Worm (Caenorhabditis elegans) whole organism, mixed stage, embryonic: ENCODE results near the gene Y32F6B.1.

Source experiments
- M03D4.4 ChIP-seq: sonication (generic microtip); optimal IDR thresholded peaks from 2 replicates; lab custom pipeline; 2017; ENCODE audit warnings: mild to moderate bottlenecking, missing genetic modification characterization, missing compliant biosample characterization
- bed-3 ChIP-seq: fragments of 200-800 bp; sonication (Bioruptor generic); optimal IDR thresholded peaks from 3 replicates; lab custom pipeline; 2018; ENCODE audit warnings: mild to moderate bottlenecking, missing genetic modification characterization, moderate library complexity, missing compliant biosample characterization
- blmp-1 ChIP-seq: fragments of 150-350 bp; optimal IDR thresholded peaks from 2 replicates; lab custom pipeline; 2014; ENCODE audit warnings: missing biosample characterization, missing genetic modification characterization
- ceh-43 ChIP-seq: fragments of 200-800 bp; sonication (Bioruptor generic); optimal IDR thresholded peaks from 2 replicates; lab custom pipeline; 2018; ENCODE audit warnings: mild to moderate bottlenecking, missing genetic modification characterization, moderate library complexity, missing compliant biosample characterization
- drap-1 ChIP-seq: fragments of 200-800 bp; sonication (Bioruptor generic); optimal IDR thresholded peaks from 3 replicates; lab custom pipeline; 2018; ENCODE audit warnings: mild to moderate bottlenecking, missing genetic modification characterization, missing compliant biosample characterization
- flh-1 ChIP-seq: fragments of 200-800 bp; sonication (Bioruptor generic); optimal IDR thresholded peaks from 2 replicates; lab custom pipeline; 2018; ENCODE audit warnings: mild to moderate bottlenecking, missing genetic modification characterization, moderate library complexity, missing compliant biosample characterization
- ham-2 ChIP-seq: fragments of 200-800 bp; sonication (Bioruptor generic); optimal IDR thresholded peaks from 2 replicates; lab custom pipeline; 2018; ENCODE audit warnings: mild to moderate bottlenecking, missing genetic modification characterization, missing compliant biosample characterization
- lin-32 ChIP-seq: fragments of 200-800 bp; sonication (Bioruptor generic); optimal IDR thresholded peaks from 2 replicates; lab custom pipeline; 2018; ENCODE audit warnings: mild to moderate bottlenecking, missing genetic modification characterization, missing compliant biosample characterization
- lsy-2 ChIP-seq: fragments of 150-350 bp; optimal IDR thresholded peaks from 2 replicates; lab custom pipeline; 2014; ENCODE audit warnings: missing biosample characterization, missing genetic modification characterization
- mep-1 ChIP-seq: fragments of 150-350 bp; optimal IDR thresholded peaks from 2 replicates; lab custom pipeline; 2017; ENCODE audit warnings: missing biosample characterization, missing genetic modification reagents, missing genetic modification characterization, inconsistent platforms
- nhr-12 ChIP-seq: fragments of 150-350 bp; optimal IDR thresholded peaks from 2 replicates; lab custom pipeline; 2014; ENCODE audit warnings: missing biosample characterization, missing genetic modification characterization
- nhr-2 ChIP-seq: fragments of 150-350 bp; optimal IDR thresholded peaks from 2 replicates; lab custom pipeline; 2014; ENCODE audit warnings: missing biosample characterization, missing genetic modification characterization
- nhr-237 ChIP-seq: fragments of 150-350 bp; optimal IDR thresholded peaks from 2 replicates; lab custom pipeline; 2014; ENCODE audit warnings: missing biosample characterization, missing genetic modification characterization
- nhr-28 ChIP-seq: fragments of 150-350 bp; optimal IDR thresholded peaks from 2 replicates; lab custom pipeline; 2014; ENCODE audit warnings: missing biosample characterization, missing genetic modification characterization
- nhr-76 ChIP-seq: sonication (generic microtip); optimal IDR thresholded peaks from 2 replicates; lab custom pipeline; 2017; ENCODE audit warnings: missing biosample characterization, missing genetic modification characterization
- pha-4 ChIP-seq: fragments of 150-350 bp; optimal IDR thresholded peaks from 2 replicates; lab custom pipeline; 2018; ENCODE audit warnings: missing biosample characterization, missing genetic modification reagents, missing genetic modification characterization
- sem-2 ChIP-seq: fragments of 200-800 bp; sonication (Bioruptor generic); optimal IDR thresholded peaks from 2 replicates; lab custom pipeline; 2018; ENCODE audit warnings: mild to moderate bottlenecking, missing genetic modification characterization, missing compliant biosample characterization
- sptf-1 ChIP-seq: sonication (generic microtip); optimal IDR thresholded peaks from 2 replicates; lab custom pipeline; 2017; ENCODE audit warnings: mild to moderate bottlenecking, missing genetic modification characterization, moderate library complexity, missing compliant biosample characterization
- tbx-8 ChIP-seq: fragments of 200-800 bp; sonication (Bioruptor generic); optimal IDR thresholded peaks from 2 replicates; lab custom pipeline; 2018; ENCODE audit warnings: mild to moderate bottlenecking, missing genetic modification characterization, moderate library complexity, missing compliant biosample characterization
- unc-120 ChIP-seq: sonication (generic microtip); optimal IDR thresholded peaks from 2 replicates; lab custom pipeline; 2017; ENCODE audit warnings: missing genetic modification characterization, missing compliant biosample characterization; ENCODE audit not compliant: poor library complexity, severe bottlenecking

Y32F6B.1 gene

ce11 chrV:10435198-10435597 lies 49.3 kb downstream of the Y32F6B.1 start:
- TF ChIP-seq nhr-28 (tag; lab: Kevin White, UChicago) = no peak
- TF ChIP-seq drap-1 (GFP tag; lab: Kevin White, UChicago) = no peak
- TF ChIP-seq lin-32 (GFP tag; lab: Kevin White, UChicago) = no peak
- TF ChIP-seq sem-2 (GFP tag; lab: Kevin White, UChicago) = no peak
- no peak for TF ChIP-seq ham-2

- TF ChIP-seq drap-1 (GFP tag; lab: Kevin White, UChicago) (no peak), nhr-2 (tag; lab: Kevin White, UChicago) (no peak), unc-120 (tag; lab: Kevin White, UChicago) (no peak), mep-1 (tag; lab: Kevin White, UChicago) (no peak), sptf-1 (no peak), nhr-12 (tag; lab: Kevin White, UChicago) (no peak), nhr-76 (tag; lab: Kevin White, UChicago) (no peak), ceh-43 (no peak), tbx-8 (no peak), bed-3 (no peak), pha-4 (no peak), blmp-1 (tag; lab: Kevin White, UChicago) (no peak), M03D4.4 (tag; lab: Kevin White, UChicago) (no peak)
- TF ChIP-seq, all 35 proteins: peak for 0
Observed at ce11 chrV:10433721-10434120, 50.8 kb downstream of the Y32F6B.1 start, which contains the start of gene Y32F6A.4. Gene Y32F6A.4 (minus strand): TSS chrV:10434067.

DNA sequence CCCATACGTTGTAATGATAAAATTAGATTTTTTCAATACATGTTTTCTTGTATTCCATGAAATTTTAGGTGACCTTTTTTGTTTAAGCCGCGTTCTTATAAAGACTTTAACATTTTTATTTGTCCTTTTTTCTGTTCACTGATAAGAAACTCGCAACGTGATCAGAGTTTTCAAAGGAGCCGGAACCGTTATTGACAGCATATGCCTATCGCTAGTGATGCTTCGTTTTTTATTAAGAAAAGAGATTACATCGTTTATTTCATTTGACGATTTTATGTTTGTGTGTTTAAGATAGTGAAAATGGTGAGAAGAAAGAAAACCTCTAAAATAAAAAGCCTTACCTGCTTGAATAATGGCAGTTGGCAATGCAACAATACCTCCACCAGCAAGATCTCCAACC lies 51.9 kb downstream of the Y32F6B.1 start:
- TF ChIP-seq bed-3 (no peak), mep-1 (tag; lab: Kevin White, UChicago) (no peak), ham-2 (no peak), nhr-76 (tag; lab: Kevin White, UChicago) (no peak), nhr-237 (tag; lab: Kevin White, UChicago) (no peak), lin-32 (GFP tag; lab: Kevin White, UChicago) (no peak), M03D4.4 (tag; lab: Kevin White, UChicago) (no peak), flh-1 (GFP tag; lab: Kevin White, UChicago) (no peak), lsy-2 (no peak), unc-120 (tag; lab: Kevin White, UChicago) (no peak), tbx-8 (no peak), sem-2 (GFP tag; lab: Kevin White, UChicago) (no peak)
